Fruit fly (Drosophila melanogaster): ENCODE results near the gene CG12320.
A peak's percentile ranks its signal among the peaks of the same experiment; 100 is the strongest.

dm6 chr3R:18226043-18226808, 26.3 kb downstream of the CG12320 start, which contains the start of the genes CG7168 and Mdh2:
- TF ChIP-seq CG2199 (GFP tag; IDR thresholded peaks at IDR 0.05), result no peak
- peak; percentile 79 for TF ChIP-seq CG14860 (GFP tag; IDR thresholded peaks at IDR 0.05; ENCODE audit: partially characterized antibody)
- TF ChIP-seq CG1602 (GFP tag; optimal IDR thresholded peaks at IDR 0.05), result no peak
- TF ChIP-seq kay (GFP tag; optimal IDR thresholded peaks at IDR 0.05), result no peak
- TF ChIP-seq cas (GFP tag; IDR thresholded peaks at IDR 0.05), result no peak
- TF ChIP-seq Antp (GFP tag; optimal IDR thresholded peaks at IDR 0.05), result no peak
- TF ChIP-seq tll (GFP tag; optimal IDR thresholded peaks at IDR 0.05), result no peak
- peak; percentile 82 for TF ChIP-seq hb (GFP tag; IDR thresholded peaks at IDR 0.05; ENCODE audit: partially characterized antibody)
- no peak for TF ChIP-seq Hr39 (optimal IDR thresholded peaks at IDR 0.05)
- TF ChIP-seq Bdp1 (GFP tag; optimal IDR thresholded peaks at IDR 0.05), result no peak
- no peak for TF ChIP-seq Sox100B (GFP tag; optimal IDR thresholded peaks at IDR 0.05)
- TF ChIP-seq gfzf (GFP tag; optimal IDR thresholded peaks at IDR 0.05), result peak; percentile 18

All from whole organism, embryonic.